Worm (Caenorhabditis elegans): ENCODE data around the gene mlc-1.

mlc-1 gene

ce11 chrX:17509048-17509776 lies 50.2 kb downstream of the mlc-1 start (continued):
- TF ChIP-seq hif-1 (tag; optimal IDR thresholded peaks at IDR 0.05) (no peak), arid-1 (GFP tag; conservative IDR thresholded peaks at IDR 0.05) (no peak), duxl-1 (tag; optimal IDR thresholded peaks at IDR 0.05; ENCODE audit: poor library complexity) (no peak), lsy-2 (tag; optimal IDR thresholded peaks at IDR 0.05) (no peak), ceh-44 (GFP tag; IDR thresholded peaks at IDR 0.05) (no peak), snpc-1.2 (GFP tag; IDR thresholded peaks at IDR 0.05) (no peak), nhr-76 (tag; optimal IDR thresholded peaks at IDR 0.05) (no peak), nhr-48 (tag; optimal IDR thresholded peaks at IDR 0.05) (no peak), mdt-29 (GFP tag; IDR thresholded peaks at IDR 0.05) (no peak), madf-9 (GFP tag; conservative IDR thresholded peaks at IDR 0.05) (no peak), nhr-25 (tag; optimal IDR thresholded peaks at IDR 0.05; ENCODE audit: borderline replicate concordance, insufficient read depth) (no peak), zag-1 (tag; optimal IDR thresholded peaks at IDR 0.05) (no peak), ceh-28 (tag; optimal IDR thresholded peaks at IDR 0.05) (no peak), daf-16 (GFP tag; optimal IDR thresholded peaks at IDR 0.05) (peak in 1 of 2 experiments; percentile 30), daf-16 (tag; optimal IDR thresholded peaks at IDR 0.05) (peak; percentile 99), cey-2 (tag; optimal IDR thresholded peaks at IDR 0.05; ENCODE audit: borderline replicate concordance, insufficient read depth) (no peak), daf-12 (tag; optimal IDR thresholded peaks at IDR 0.05) (no peak), zfp-2 (tag; optimal IDR thresholded peaks at IDR 0.05) (no peak), dmd-9 (GFP tag; IDR thresholded peaks at IDR 0.05) (no peak), tra-1 (GFP tag; IDR thresholded peaks at IDR 0.05) (no peak), nhr-6 (tag; optimal IDR thresholded peaks at IDR 0.05) (no peak), madf-5 (GFP tag; IDR thresholded peaks at IDR 0.05) (no peak), mep-1 (tag; optimal IDR thresholded peaks at IDR 0.05) (no peak), pqm-1 (tag; optimal IDR thresholded peaks at IDR 0.05) (peak; percentile 51), fos-1 (tag; optimal IDR thresholded peaks at IDR 0.05) (no peak), nhr-77 (tag; optimal IDR thresholded peaks at IDR 0.05) (no peak), ztf-11 (tag; optimal IDR thresholded peaks at IDR 0.05) (no peak)

Data from whole organism, L4 larva.